Worm (Caenorhabditis elegans) whole organism, young adult: ENCODE measurements around the gene ZK896.5.
"Not testable (repeated sequence)": the region's sequence is repeated elsewhere in the genome, so short reads cannot be mapped to it uniquely, and the experiment has no call there.

Source experiments
- D2030.7 ChIP-seq: fragments of 200-800 bp; sonication (Bioruptor generic); IDR thresholded peaks from 2 replicates; pipeline ENCODE4 v1.3.6; 2022; ENCODE audit warnings: missing genetic modification reagents, missing genetic modification characterization, missing compliant biosample characterization
- F37B4.10 ChIP-seq: fragments of 200-800 bp; sonication (Bioruptor generic); IDR thresholded peaks from 2 replicates; pipeline ENCODE4 v1.3.6; 2022; ENCODE audit warnings: missing genetic modification characterization, missing compliant biosample characterization
- F49E8.2 ChIP-seq: sonication (generic microtip); optimal IDR thresholded peaks from 3 replicates; lab custom pipeline; 2017; ENCODE audit warnings: missing genetic modification characterization, mild to moderate bottlenecking, missing compliant biosample characterization, antibody characterized with exemption, moderate library complexity; ENCODE audit not compliant: insufficient read depth
- F52B5.7 ChIP-seq: sonication (generic microtip); optimal IDR thresholded peaks from 2 replicates; lab custom pipeline; 2016; ENCODE audit warnings: mild to moderate bottlenecking, missing genetic modification characterization, missing compliant biosample characterization
- F57A8.1 ChIP-seq: fragments of 200-800 bp; sonication (Bioruptor generic); optimal IDR thresholded peaks from 2 replicates; lab custom pipeline; 2018; ENCODE audit warnings: mild to moderate bottlenecking, missing genetic modification characterization, moderate library complexity, missing compliant biosample characterization
- Y67H2A.10 ChIP-seq: fragments of 200-800 bp; sonication (Bioruptor generic); conservative IDR thresholded peaks from 2 replicates; pipeline ENCODE4 v1.3.6; 2022; ENCODE audit warnings: missing genetic modification reagents, missing genetic modification characterization, missing compliant biosample characterization
- Y79H2A.3 ChIP-seq: fragments of 200-800 bp; sonication (Bioruptor generic); conservative IDR thresholded peaks from 2 replicates; pipeline ENCODE4 v1.3.6; 2022; ENCODE audit warnings: missing genetic modification reagents, missing genetic modification characterization, missing compliant biosample characterization
- ama-1 ChIP-seq, 3 experiments: fragments of 150-350 bp in 1 of 3; sonication (generic microtip) in 2 of 3; optimal IDR thresholded peaks; 2 replicates each; lab custom pipeline; 2014 to 2018; ENCODE audit warnings: missing biosample characterization in 2 of 3, missing genetic modification characterization in 2 of 3, missing genetic modification reagents in 2 of 3
- atf-7 ChIP-seq: sonication (generic microtip); optimal IDR thresholded peaks from 2 replicates; lab custom pipeline; 2017; ENCODE audit warnings: mild to moderate bottlenecking, missing genetic modification characterization, missing compliant biosample characterization
- athp-1 ChIP-seq: sonication (generic microtip); optimal IDR thresholded peaks from 2 replicates; lab custom pipeline; 2017; ENCODE audit warnings: mild to moderate bottlenecking, missing genetic modification characterization, missing compliant biosample characterization
- attf-3 ChIP-seq: fragments of 200-800 bp; sonication (Bioruptor generic); conservative IDR thresholded peaks from 2 replicates; pipeline ENCODE4 v1.3.6; 2022; ENCODE audit warnings: missing genetic modification reagents, missing genetic modification characterization, missing compliant biosample characterization
- attf-6 ChIP-seq: fragments of 200-800 bp; sonication (Bioruptor generic); IDR thresholded peaks from 2 replicates; pipeline ENCODE4 v1.3.6; 2022; ENCODE audit warnings: missing genetic modification reagents, missing genetic modification characterization, missing compliant biosample characterization
- ceh-27 ChIP-seq: fragments of 200-800 bp; sonication (Bioruptor generic); optimal IDR thresholded peaks from 2 replicates; lab custom pipeline; 2018; ENCODE audit warnings: mild to moderate bottlenecking, missing genetic modification characterization, moderate library complexity, missing compliant biosample characterization
- ceh-79 ChIP-seq: sonication (generic microtip); optimal IDR thresholded peaks from 2 replicates; lab custom pipeline; 2017; ENCODE audit warnings: mild to moderate bottlenecking, missing genetic modification characterization, missing compliant biosample characterization
- dox-1 ChIP-seq: fragments of 200-800 bp; sonication (Bioruptor generic); IDR thresholded peaks from 2 replicates; pipeline ENCODE4 v1.3.6; 2022; ENCODE audit warnings: missing genetic modification reagents, missing genetic modification characterization, missing compliant biosample characterization
- dpl-1 ChIP-seq: fragments of 150-350 bp; optimal IDR thresholded peaks from 2 replicates; lab custom pipeline; 2014; ENCODE audit warnings: missing biosample characterization, missing genetic modification reagents, missing genetic modification characterization
- him-1 ChIP-seq: sonication (generic microtip); optimal IDR thresholded peaks from 2 replicates; lab custom pipeline; 2016; ENCODE audit warnings: missing genotype, missing genetic modification reagents, missing genetic modification characterization, missing compliant biosample characterization
- hlh-12 ChIP-seq: sonication (generic microtip); optimal IDR thresholded peaks from 2 replicates; lab custom pipeline; 2016; ENCODE audit warnings: missing genetic modification characterization, missing compliant biosample characterization
- hlh-26 ChIP-seq: fragments of 200-800 bp; sonication (Bioruptor generic); conservative IDR thresholded peaks from 2 replicates; pipeline ENCODE4 v1.3.6; 2022; ENCODE audit warnings: missing genetic modification reagents, missing genetic modification characterization, missing compliant biosample characterization
- hrde-1 ChIP-seq: sonication (generic microtip); optimal IDR thresholded peaks from 2 replicates; lab custom pipeline; 2016; ENCODE audit warnings: missing genetic modification characterization, mild to moderate bottlenecking, missing compliant biosample characterization, moderate library complexity, missing genotype, missing genetic modification reagents, borderline replicate concordance
- let-526 ChIP-seq: fragments of 200-800 bp; sonication (Bioruptor generic); IDR thresholded peaks from 2 replicates; pipeline ENCODE4 v1.3.6; 2022; ENCODE audit warnings: missing genetic modification reagents, missing genetic modification characterization, missing compliant biosample characterization
- nhr-120 ChIP-seq: fragments of 200-800 bp; sonication (Bioruptor generic); IDR thresholded peaks from 2 replicates; pipeline ENCODE4 v1.3.6; 2022; ENCODE audit warnings: missing genetic modification characterization, missing compliant biosample characterization
- nhr-80 ChIP-seq: sonication (generic microtip); optimal IDR thresholded peaks from 2 replicates; lab custom pipeline; 2016; ENCODE audit warnings: missing genetic modification characterization, missing compliant biosample characterization
- nhr-90 ChIP-seq: sonication (generic microtip); optimal IDR thresholded peaks from 2 replicates; lab custom pipeline; 2016; ENCODE audit warnings: missing genotype, mild to moderate bottlenecking, missing genetic modification characterization, missing compliant biosample characterization
- snpc-1.3 ChIP-seq: sonication (generic microtip); optimal IDR thresholded peaks from 2 replicates; lab custom pipeline; 2017; ENCODE audit warnings: missing genetic modification characterization, mild to moderate bottlenecking, missing compliant biosample characterization, antibody characterized with exemption, moderate library complexity, missing genotype, missing genetic modification reagents; ENCODE audit not compliant: insufficient read depth
- snpc-3.4 ChIP-seq: sonication (generic microtip); optimal IDR thresholded peaks from 2 replicates; lab custom pipeline; 2017; ENCODE audit warnings: missing genetic modification characterization, mild to moderate bottlenecking, missing compliant biosample characterization, antibody characterized with exemption, moderate library complexity, missing genotype, missing genetic modification reagents
- snpc-4 ChIP-seq, 5 experiments: fragments of 150-350 bp in 1 of 5; sonication (generic microtip) in 4 of 5; optimal IDR thresholded peaks; 2 replicates each; lab custom pipeline; 2014 to 2018; ENCODE audit warnings: missing genetic modification characterization in 5 of 5, missing biosample characterization in 3 of 5, antibody characterized with exemption in 2 of 5, mild to moderate bottlenecking in 2 of 5, missing compliant biosample characterization in 2 of 5, missing genotype in 2 of 5, moderate library complexity in 2 of 5, missing genetic modification reagents in 1 of 5
- somi-1 ChIP-seq: fragments of 200-800 bp; sonication (Bioruptor generic); optimal IDR thresholded peaks from 2 replicates; lab custom pipeline; 2018; ENCODE audit warnings: mild to moderate bottlenecking, missing genetic modification characterization, missing compliant biosample characterization
- zim-3 ChIP-seq: sonication (generic microtip); optimal IDR thresholded peaks from 2 replicates; lab custom pipeline; 2017; ENCODE audit warnings: mild to moderate bottlenecking, missing genetic modification characterization, moderate library complexity, missing compliant biosample characterization
- ztf-18 ChIP-seq: sonication (generic microtip); optimal IDR thresholded peaks from 2 replicates; lab custom pipeline; 2016; ENCODE audit warnings: missing genotype, mild to moderate bottlenecking, missing genetic modification characterization, missing compliant biosample characterization
- ztf-28 ChIP-seq: fragments of 200-800 bp; sonication (Bioruptor generic); IDR thresholded peaks from 2 replicates; pipeline ENCODE4 v1.3.6; 2022; ENCODE audit warnings: missing genetic modification reagents, missing genetic modification characterization, missing compliant biosample characterization

ZK896.5 gene

ce11 chrIV:12883190-12883589 lies 3.7 kb upstream of the ZK896.5 start, which contains the start of gene ZK896.4:
ZK896.4 (minus strand) TSS chrIV:12883290.
- no peak for TF ChIP-seq F57A8.1
- TF ChIP-seq dox-1 (GFP tag; lab: Robert Waterston, UW), result no peak
- TF ChIP-seq F37B4.10 (GFP tag; lab: Robert Waterston, UW), result no peak
- no peak for TF ChIP-seq Y79H2A.3 (GFP tag; lab: Robert Waterston, UW)
- TF ChIP-seq dpl-1 (GFP tag; lab: Kevin White, UChicago), result no peak
- no peak for TF ChIP-seq attf-3
- no peak for TF ChIP-seq snpc-3.4 (tag; lab: Kevin White, UChicago)
- no peak for TF ChIP-seq him-1
- no peak for TF ChIP-seq nhr-90 (tag; lab: Kevin White, UChicago)
- no peak for TF ChIP-seq ama-1 (optimal IDR thresholded peaks at IDR 0.05; lab: Kevin White, UChicago)
- no peak for TF ChIP-seq ama-1 (GFP tag; optimal IDR thresholded peaks at IDR 0.05; lab: Kevin White, UChicago)
- no peak for TF ChIP-seq F52B5.7 (tag; lab: Kevin White, UChicago)
- no peak for TF ChIP-seq ceh-27 (GFP tag; lab: Kevin White, UChicago)
- TF ChIP-seq, all 124 proteins: peak for 0

ce11 chrIV:12876558-12876957 lies 2.9 kb downstream of the ZK896.5 start:
- TF ChIP-seq ceh-79 (tag; lab: Kevin White, UChicago), result no peak
- no peak for TF ChIP-seq D2030.7 (GFP tag; lab: Robert Waterston, UW)
- TF ChIP-seq Y67H2A.10, result no peak
- TF ChIP-seq zim-3 (tag; lab: Kevin White, UChicago), result no peak
- TF ChIP-seq nhr-80 (tag; lab: Kevin White, UChicago), result peak; percentile 52
- TF ChIP-seq ztf-18 (tag; lab: Kevin White, UChicago), result no peak
- TF ChIP-seq, all 124 proteins: peak for 1

ce11 chrIV:12875260-12875659 lies 4.2 kb downstream of the ZK896.5 start, which contains the start of gene ZK896.1:
ZK896.1 (minus strand) TSS chrIV:12875360.
- not testable (repeated sequence) for TF ChIP-seq athp-1 (tag; lab: Kevin White, UChicago); somi-1 (GFP tag; lab: Kevin White, UChicago); hrde-1 (tag; lab: Kevin White, UChicago)

ce11 chrIV:12871445-12871947 lies 7.9 kb downstream of the ZK896.5 start, which contains the start of gene clec-187:
clec-187 (minus strand) TSS chrIV:12871495.
- TF ChIP-seq F37B4.10 (GFP tag; lab: Robert Waterston, UW), result no peak
- no peak for TF ChIP-seq ztf-28 (GFP tag; lab: Robert Waterston, UW)
- TF ChIP-seq snpc-1.3 (tag; lab: Kevin White, UChicago), result no peak
- TF ChIP-seq, all 124 proteins: peak for 0

ce11 chrIV:12870315-12870714 lies 9.1 kb downstream of the ZK896.5 start:
- TF ChIP-seq F49E8.2 (tag; lab: Kevin White, UChicago) (no peak), attf-6 (GFP tag; lab: Robert Waterston, UW) (no peak), hlh-12 (tag; lab: Kevin White, UChicago) (no peak), hlh-26 (GFP tag; lab: Robert Waterston, UW) (no peak), atf-7 (tag; lab: Kevin White, UChicago) (no peak), Y79H2A.3 (GFP tag; lab: Robert Waterston, UW) (no peak)
- TF ChIP-seq, all 124 proteins: peak for 0

ce11 chrIV:12869812-12870211 lies 9.6 kb downstream of the ZK896.5 start:
- 0 out of 2 replicates have a peak, but pooled peaks have one; percentile 25 for TF ChIP-seq F37B4.10 (GFP tag; lab: Robert Waterston, UW)
- TF ChIP-seq nhr-120 (GFP tag; lab: Robert Waterston, UW), result no peak
- TF ChIP-seq ceh-27 (GFP tag; lab: Kevin White, UChicago), result no peak
- no peak for TF ChIP-seq snpc-4 (GFP tag; optimal IDR thresholded peaks at IDR 0.05; lab: Kevin White, UChicago)
- peak; percentile 46 to 89 (median 70) for TF ChIP-seq snpc-4 (tag; optimal IDR thresholded peaks at IDR 0.05; lab: Kevin White, UChicago)
- no peak for TF ChIP-seq let-526 (GFP tag; lab: Robert Waterston, UW)
